Fruit fly (Drosophila melanogaster) whole organism, wandering third instar larva: Measurements from ENCODE around the gene Myo61F.

Experiments used
- GATAd ChIP-seq: sonication (Bioruptor generic); optimal IDR thresholded peaks from 2 replicates; lab custom pipeline; 2016; ENCODE audit warnings: missing biosample characterization, missing genetic modification characterization
- HLH106 ChIP-seq: fragments of 200-800 bp; optimal IDR thresholded peaks from 3 replicates; lab custom pipeline; 2019; ENCODE audit warnings: missing biosample characterization, mild to moderate bottlenecking, missing genetic modification characterization, moderate library complexity
- Myc ChIP-seq: fragments of >200 bp; optimal IDR thresholded peaks from 2 replicates; lab custom pipeline; 2017
- OdsH ChIP-seq: fragments of 200-800 bp; sonication (Bioruptor generic); optimal IDR thresholded peaks from 2 replicates; lab custom pipeline; 2016; ENCODE audit warnings: missing biosample characterization, mild to moderate bottlenecking, missing genetic modification characterization
- dl ChIP-seq, 2 experiments: fragments of 175-275, 200-275 bp in 1 of 2; fragments of 200-275 bp in 1 of 2; sonication (Bioruptor generic); optimal IDR thresholded peaks; lab custom pipeline; 2018; ENCODE audit warnings: mild to moderate bottlenecking in 2 of 2, missing biosample characterization in 2 of 2, missing genetic modification characterization in 2 of 2, moderate library complexity in 2 of 2; ENCODE audit not compliant: partially characterized antibody in 2 of 2, insufficient read depth in 1 of 2
- dmrt93B ChIP-seq: fragments of 200-800 bp; sonication (Bioruptor generic); optimal IDR thresholded peaks from 2 replicates; lab custom pipeline; 2018; ENCODE audit warnings: missing biosample characterization, mild to moderate bottlenecking, missing genetic modification characterization
- psq ChIP-seq: fragments of 200-800 bp; sonication (Bioruptor generic); optimal IDR thresholded peaks from 3 replicates; lab custom pipeline; 2017; ENCODE audit warnings: missing biosample characterization, mild to moderate bottlenecking, missing genetic modification characterization, moderate library complexity

dm6 chr3L:1349942-1350923, 32.0 kb downstream of the Myo61F start:
- no peak for TF ChIP-seq psq (GFP tag; lab: Kevin White, UChicago)
- TF ChIP-seq HLH106 (tag; lab: Kevin White, UChicago): peak; percentile 60
- peak in 1 of 2 experiments; percentile 21 for TF ChIP-seq dl (GFP tag; optimal IDR thresholded peaks at IDR 0.05; lab: Kevin White, UChicago; ENCODE audit: insufficient read depth in 1 of 2, partially characterized antibody in 2 of 2)
- TF ChIP-seq Myc (lab: Kevin White, UChicago): no peak
- no peak for TF ChIP-seq OdsH (GFP tag; lab: Kevin White, UChicago)
- peak; percentile 11 for TF ChIP-seq dmrt93B (GFP tag; lab: Kevin White, UChicago)
- TF ChIP-seq GATAd (GFP tag; lab: Kevin White, UChicago): no peak
